Fruit fly (Drosophila melanogaster): Measurements from ENCODE around the gene CG13082.
A peak's percentile ranks its signal among the peaks of the same experiment; 100 is the strongest.

CG13082 gene

DNA sequence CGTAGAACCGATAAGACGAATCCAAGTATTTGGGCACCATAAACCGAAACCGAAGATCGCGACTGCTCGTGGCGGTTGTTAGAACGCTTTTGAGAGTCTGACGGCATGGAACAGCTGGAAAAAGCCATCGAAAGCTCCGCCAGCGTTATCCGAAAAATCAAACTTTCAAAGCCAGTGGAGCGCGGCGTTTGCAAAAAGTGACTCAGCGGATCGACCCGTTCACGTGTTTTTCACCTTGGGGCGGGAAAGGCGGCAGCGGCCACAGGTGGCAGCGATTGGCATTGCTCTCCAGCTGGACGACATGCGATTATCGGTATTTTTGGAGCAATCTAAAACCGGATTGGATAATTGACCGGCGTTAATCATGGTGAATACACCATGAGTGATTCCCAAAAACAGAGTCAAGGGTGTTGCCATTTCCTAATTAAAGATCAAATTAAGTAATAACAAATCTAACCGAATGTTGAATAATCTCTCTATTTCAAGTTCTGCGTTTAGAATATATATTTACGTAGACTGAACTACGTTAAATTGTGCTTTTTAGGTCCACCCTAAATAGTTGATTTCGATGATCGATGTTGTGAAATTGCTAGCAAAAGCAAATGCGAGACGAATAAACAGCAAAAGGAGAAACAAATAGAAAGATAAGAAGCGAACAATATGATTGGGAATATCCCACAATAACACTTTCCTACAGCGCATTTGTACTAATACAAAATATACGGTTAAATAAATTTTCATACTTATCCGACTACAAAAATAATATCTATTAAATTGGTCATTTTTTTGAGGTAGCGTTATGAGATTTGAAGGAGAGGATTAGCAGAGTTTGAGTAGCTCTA is 8.9 kb downstream of the CG13082 start, which contains the start of gene CG10337 (continued):
- TF ChIP-seq scrt (GFP tag; optimal IDR thresholded peaks at IDR 0.05) (peak; percentile 11), Blimp-1 (GFP tag; optimal IDR thresholded peaks at IDR 0.05) (no peak), CG4707 (GFP tag; optimal IDR thresholded peaks at IDR 0.05) (peak; percentile 12), CG18764 (GFP tag; optimal IDR thresholded peaks at IDR 0.05) (no peak), CG7839 (tag; optimal IDR thresholded peaks at IDR 0.05) (peak; percentile 40), CG1529 (GFP tag; optimal IDR thresholded peaks at IDR 0.05) (no peak), vfl (GFP tag; optimal IDR thresholded peaks at IDR 0.05) (no peak), CG8924 (tag; optimal IDR thresholded peaks at IDR 0.05) (peak; percentile 58), maf-S (GFP tag; optimal IDR thresholded peaks at IDR 0.05) (no peak), ERR (GFP tag; optimal IDR thresholded peaks at IDR 0.05) (no peak), sens (GFP tag) (peak; percentile 85), CG2199 (GFP tag; IDR thresholded peaks at IDR 0.05) (peak; percentile 64; the same call in 1 of the 3 replicates), Dfd (GFP tag; optimal IDR thresholded peaks at IDR 0.05) (no peak), CG15269 (tag; optimal IDR thresholded peaks at IDR 0.05) (peak; percentile 62), CG10565 (GFP tag; optimal IDR thresholded peaks at IDR 0.05) (no peak), CG17568 (GFP tag; optimal IDR thresholded peaks at IDR 0.05) (peak; percentile 28), Bgb (GFP tag; IDR thresholded peaks at IDR 0.05; ENCODE audit: partially characterized antibody) (no peak), ham (GFP tag; IDR thresholded peaks at IDR 0.05) (no peak), CG6813 (GFP tag; optimal IDR thresholded peaks at IDR 0.05) (peak; percentile 42), CG17186 (GFP tag; optimal IDR thresholded peaks at IDR 0.05) (no peak), CG18476 (GFP tag; optimal IDR thresholded peaks at IDR 0.05) (no peak), HLH54F (GFP tag; optimal IDR thresholded peaks at IDR 0.05) (peak; percentile 37), tup (GFP tag; optimal IDR thresholded peaks at IDR 0.05) (no peak), seq (GFP tag; IDR thresholded peaks at IDR 0.05) (no peak), usp (GFP tag; optimal IDR thresholded peaks at IDR 0.05) (no peak), yki (optimal IDR thresholded peaks at IDR 0.05) (no peak), Drgx (GFP tag; IDR thresholded peaks at IDR 0.05) (no peak), ewg (GFP tag; optimal IDR thresholded peaks at IDR 0.05) (peak; percentile 5), CG13775 (GFP tag; optimal IDR thresholded peaks at IDR 0.05) (peak; percentile 8), CG5180 (GFP tag; optimal IDR thresholded peaks at IDR 0.05) (peak; percentile 37), CG2678 (tag; optimal IDR thresholded peaks at IDR 0.05) (peak; percentile 73), tio (GFP tag; optimal IDR thresholded peaks at IDR 0.05) (no peak), CG15479 (GFP tag; optimal IDR thresholded peaks at IDR 0.05) (peak; percentile 56), tap (tag; optimal IDR thresholded peaks at IDR 0.05) (peak; percentile 41), CG11723 (GFP tag; optimal IDR thresholded peaks at IDR 0.05) (peak; percentile 12), chinmo (GFP tag; IDR thresholded peaks at IDR 0.05; ENCODE audit: partially characterized antibody) (0 out of 4 replicates have a peak, but pooled peaks have one; percentile 32), CG6765 (GFP tag; optimal IDR thresholded peaks at IDR 0.05) (peak; percentile 65), CG18599 (GFP tag; optimal IDR thresholded peaks at IDR 0.05) (peak; percentile 80), zfh1 (GFP tag; IDR thresholded peaks at IDR 0.05) (no peak), al (GFP tag; IDR thresholded peaks at IDR 0.05) (no peak; the same call in 1 of the 2 replicates), bsh (GFP tag; optimal IDR thresholded peaks at IDR 0.05) (peak in 1 of 2 experiments; percentile 33), dysf (GFP tag; IDR thresholded peaks at IDR 0.05) (peak; percentile 55; the same call in 1 of the 3 replicates), ab (GFP tag; optimal IDR thresholded peaks at IDR 0.05) (no peak), Mad (GFP tag; optimal IDR thresholded peaks at IDR 0.05) (no peak), dan (GFP tag; IDR thresholded peaks at IDR 0.05) (no peak), jigr1 (GFP tag; IDR thresholded peaks at IDR 0.05) (no peak), CHES-1-like (GFP tag; optimal IDR thresholded peaks at IDR 0.05) (peak; percentile 21), lab (GFP tag; optimal IDR thresholded peaks at IDR 0.05) (peak; percentile 86), exex (tag; optimal IDR thresholded peaks at IDR 0.05) (peak; percentile 69)
